Worm (Caenorhabditis elegans): ENCODE results near the gene W01D2.1.

- no peak for TF ChIP-seq cog-1 (tag; optimal IDR thresholded peaks at IDR 0.05)
- no peak for TF ChIP-seq ref-1 (GFP tag; conservative IDR thresholded peaks at IDR 0.05)
- no peak for TF ChIP-seq T22C8.4 (GFP tag; IDR thresholded peaks at IDR 0.05)
- TF ChIP-seq flt-1 (GFP tag; IDR thresholded peaks at IDR 0.05) = no peak
These were observed 34.6 kb downstream of the W01D2.1 start for ce11 chrII:14849897-14850296.

All from whole organism, midembryonic.